ENCODE assay signal across 5 fruit fly cellular contexts in the genomic region with DNA sequence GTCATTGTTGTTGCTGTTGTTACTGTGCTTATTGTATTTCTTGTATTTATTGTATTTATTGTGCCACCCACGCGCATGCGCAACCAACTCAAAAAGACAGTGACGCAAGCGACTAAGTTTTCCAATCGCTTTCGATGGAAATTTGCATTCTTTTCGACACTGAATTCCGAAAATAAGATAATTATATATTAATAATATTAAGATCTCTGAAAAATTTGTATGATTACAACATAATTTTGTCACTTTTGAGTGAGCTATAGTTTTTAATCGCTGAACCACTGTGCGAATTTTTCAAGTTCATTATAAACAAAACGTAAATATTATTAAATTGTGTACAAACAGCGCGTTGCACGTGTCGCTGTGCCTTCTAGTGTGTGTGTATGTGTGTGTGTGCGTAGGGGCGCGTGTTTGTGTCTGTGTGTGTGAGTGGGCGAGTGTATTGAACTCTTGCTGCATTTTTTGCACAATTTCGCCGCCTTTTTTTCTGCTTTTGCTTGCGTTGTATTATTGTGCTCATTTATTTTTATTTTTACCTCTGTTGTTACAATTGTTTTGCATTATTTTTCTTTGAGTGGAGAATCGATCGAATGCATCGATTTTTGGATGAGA.
TF ChIP-seq lines count a peak whose summit lies in the region.

No protein-coding gene starts in this region.

- no peak for TF ChIP-seq CTCF in whole organism, embryonic (GFP tag; optimal IDR thresholded peaks at IDR 0.05; lab: Kevin White, UChicago)

TF ChIP-seq in whole organism, adult, 20 proteins besides CTCF, POLR2A, EP300 and RAD21:
- TF ChIP-seq CG5204 (GFP tag; optimal IDR thresholded peaks at IDR 0.05; lab: Kevin White, UChicago), result no peak
- TF ChIP-seq bab1 (GFP tag; optimal IDR thresholded peaks at IDR 0.05; lab: Kevin White, UChicago), result peak; percentile 76

TF ChIP-seq in whole organism, embryonic, 481 proteins besides CTCF, POLR2A, EP300 and RAD21:
- TF ChIP-seq Xrp1 (GFP tag; IDR thresholded peaks at IDR 0.05; lab: Robert Waterston, UW), result peak; percentile 23; the same call in 1 of the 2 replicates
- TF ChIP-seq CG32772 (GFP tag; IDR thresholded peaks at IDR 0.05; lab: Robert Waterston, UW), result 0 out of 2 replicates have a peak, but pooled peaks have one; percentile 20
- TF ChIP-seq lbe (GFP tag; optimal IDR thresholded peaks at IDR 0.05; lab: Kevin White, UChicago), result peak; percentile 26
- TF ChIP-seq CG11504 (tag; optimal IDR thresholded peaks at IDR 0.05; lab: Kevin White, UChicago), result peak; percentile 31
- peak; percentile 26; the same call in 1 of the 3 replicates for TF ChIP-seq tgo (GFP tag; IDR thresholded peaks at IDR 0.05; lab: Robert Waterston, UW)
- TF ChIP-seq CG7839 (tag; optimal IDR thresholded peaks at IDR 0.05; lab: Kevin White, UChicago), result peak; percentile 10
- no peak for TF ChIP-seq Spps (tag; optimal IDR thresholded peaks at IDR 0.05; lab: Kevin White, UChicago)
- no peak for TF ChIP-seq CG34376 (GFP tag; optimal IDR thresholded peaks at IDR 0.05; lab: Kevin White, UChicago)
- TF ChIP-seq Vsx1 (GFP tag; optimal IDR thresholded peaks at IDR 0.05; lab: Kevin White, UChicago), result no peak
- peak; percentile 1 for TF ChIP-seq Sox102F (GFP tag; optimal IDR thresholded peaks at IDR 0.05; lab: Kevin White, UChicago)
- TF ChIP-seq dmrt99B (tag; optimal IDR thresholded peaks at IDR 0.05; lab: Kevin White, UChicago), result peak; percentile 3
- TF ChIP-seq CG14441 (GFP tag; IDR thresholded peaks at IDR 0.05; lab: Robert Waterston, UW), result 0 out of 2 replicates have a peak, but pooled peaks have one; percentile 43
- peak; percentile 2 for TF ChIP-seq cg (GFP tag; optimal IDR thresholded peaks at IDR 0.05; lab: Kevin White, UChicago)
- 0 out of 2 replicates have a peak, but pooled peaks have one; percentile 28 for TF ChIP-seq Drgx (GFP tag; IDR thresholded peaks at IDR 0.05; lab: Robert Waterston, UW)
- no peak for TF ChIP-seq CG17829 (tag; optimal IDR thresholded peaks at IDR 0.05; lab: Kevin White, UChicago)
- TF ChIP-seq gem (tag; optimal IDR thresholded peaks at IDR 0.05; lab: Kevin White, UChicago), result peak; percentile 31
TF ChIP-seq in whole organism, embryonic: peak in this region for 12.

TF ChIP-seq in whole organism, prepupa, 60 proteins besides CTCF, POLR2A, EP300 and RAD21 (continues in another document):
- peak; percentile 10 for TF ChIP-seq Sox15 (GFP tag; optimal IDR thresholded peaks at IDR 0.05; lab: Kevin White, UChicago)
- TF ChIP-seq Lpt (GFP tag; optimal IDR thresholded peaks at IDR 0.05; lab: Kevin White, UChicago), result no peak
- 0 out of 3 replicates have a peak, but pooled peaks have one; percentile 20 for TF ChIP-seq CG8119 (GFP tag; IDR thresholded peaks at IDR 0.05; lab: Robert Waterston, UW)
- no peak for TF ChIP-seq CG1621 (tag; optimal IDR thresholded peaks at IDR 0.05; lab: Kevin White, UChicago)
- TF ChIP-seq cyc (GFP tag; optimal IDR thresholded peaks at IDR 0.05; lab: Kevin White, UChicago), result peak; percentile 8
- TF ChIP-seq CG10669 (GFP tag; optimal IDR thresholded peaks at IDR 0.05; lab: Kevin White, UChicago), result no peak
- no peak for TF ChIP-seq Eip75B (GFP tag; optimal IDR thresholded peaks at IDR 0.05; lab: Kevin White, UChicago)
- TF ChIP-seq CG8632 (GFP tag; optimal IDR thresholded peaks at IDR 0.05; lab: Kevin White, UChicago), result peak; percentile 46
- TF ChIP-seq CG6792 (GFP tag; optimal IDR thresholded peaks at IDR 0.05; lab: Kevin White, UChicago), result peak; percentile 30
- peak; percentile 12 for TF ChIP-seq topi (GFP tag; optimal IDR thresholded peaks at IDR 0.05; lab: Kevin White, UChicago)
- TF ChIP-seq ss (GFP tag; optimal IDR thresholded peaks at IDR 0.05; lab: Kevin White, UChicago), result no peak
- TF ChIP-seq Gug (GFP tag; IDR thresholded peaks at IDR 0.05; lab: Robert Waterston, UW), result 0 out of 2 replicates have a peak, but pooled peaks have one; percentile 28
- TF ChIP-seq eg (GFP tag; IDR thresholded peaks at IDR 0.05; lab: Robert Waterston, UW), result peak; percentile 56
- TF ChIP-seq vri (GFP tag; optimal IDR thresholded peaks at IDR 0.05; lab: Kevin White, UChicago), result no peak
- no peak for TF ChIP-seq Eip93F (GFP tag; optimal IDR thresholded peaks at IDR 0.05; lab: Kevin White, UChicago)
- no peak for TF ChIP-seq Blimp-1 (GFP tag; optimal IDR thresholded peaks at IDR 0.05; lab: Kevin White, UChicago)
- TF ChIP-seq salr (GFP tag; optimal IDR thresholded peaks at IDR 0.05; lab: Kevin White, UChicago), result no peak
- peak; percentile 19 for TF ChIP-seq CG3919 (GFP tag; optimal IDR thresholded peaks at IDR 0.05; lab: Kevin White, UChicago)
- TF ChIP-seq net (GFP tag; optimal IDR thresholded peaks at IDR 0.05; lab: Kevin White, UChicago), result peak; percentile 12
- TF ChIP-seq CG6163 (GFP tag; IDR thresholded peaks at IDR 0.05; lab: Robert Waterston, UW), result 0 out of 3 replicates have a peak, but pooled peaks have one; percentile 23
- no peak for TF ChIP-seq CG6808 (GFP tag; optimal IDR thresholded peaks at IDR 0.05; lab: Kevin White, UChicago)

TF ChIP-seq in whole organism, pupa, 21 proteins besides CTCF, POLR2A, EP300 and RAD21:
- TF ChIP-seq CG17806 (tag; optimal IDR thresholded peaks at IDR 0.05; lab: Kevin White, UChicago) (peak; percentile 0), Pif1A (GFP tag; optimal IDR thresholded peaks at IDR 0.05; lab: Kevin White, UChicago) (peak; percentile 1), CG4496 (GFP tag; IDR thresholded peaks at IDR 0.05; lab: Robert Waterston, UW) (peak; percentile 65; the same call in 2 of the 3 replicates), rn (GFP tag; IDR thresholded peaks at IDR 0.05; lab: Robert Waterston, UW) (no peak), CG32121 (GFP tag; IDR thresholded peaks at IDR 0.05; lab: Robert Waterston, UW) (no peak), EcR (GFP tag; optimal IDR thresholded peaks at IDR 0.05; lab: Kevin White, UChicago) (peak; percentile 42), Snoo (tag; optimal IDR thresholded peaks at IDR 0.05; lab: Kevin White, UChicago) (peak; percentile 44)

TF ChIP-seq in whole organism, wandering third instar larva, 38 proteins besides CTCF, POLR2A, EP300 and RAD21:
- TF ChIP-seq sv (GFP tag; optimal IDR thresholded peaks at IDR 0.05; lab: Kevin White, UChicago) (no peak), Vsx2 (GFP tag; optimal IDR thresholded peaks at IDR 0.05; lab: Kevin White, UChicago; ENCODE audit: partially characterized antibody) (no peak), pan (optimal IDR thresholded peaks at IDR 0.05; lab: Kevin White, UChicago) (no peak), Hnf4 (GFP tag; optimal IDR thresholded peaks at IDR 0.05; lab: Kevin White, UChicago) (no peak), Myc (optimal IDR thresholded peaks at IDR 0.05; lab: Kevin White, UChicago) (no peak), jim (GFP tag; optimal IDR thresholded peaks at IDR 0.05; lab: Kevin White, UChicago) (no peak), rgr (GFP tag; optimal IDR thresholded peaks at IDR 0.05; lab: Kevin White, UChicago) (peak; percentile 34), HLH106 (tag; optimal IDR thresholded peaks at IDR 0.05; lab: Kevin White, UChicago) (peak; percentile 3), GATAd (GFP tag; optimal IDR thresholded peaks at IDR 0.05; lab: Kevin White, UChicago) (no peak), dmrt93B (GFP tag; optimal IDR thresholded peaks at IDR 0.05; lab: Kevin White, UChicago) (peak; percentile 6), h (GFP tag; optimal IDR thresholded peaks at IDR 0.05; lab: Kevin White, UChicago) (peak; percentile 14), foxo (GFP tag; optimal IDR thresholded peaks at IDR 0.05; lab: Kevin White, UChicago) (peak in 1 of 2 experiments; percentile 50), psq (GFP tag; optimal IDR thresholded peaks at IDR 0.05; lab: Kevin White, UChicago) (peak; percentile 18), Dfd (GFP tag; optimal IDR thresholded peaks at IDR 0.05; lab: Kevin White, UChicago) (peak; percentile 64), Hr78 (GFP tag; optimal IDR thresholded peaks at IDR 0.05; lab: Kevin White, UChicago) (no peak), OdsH (GFP tag; optimal IDR thresholded peaks at IDR 0.05; lab: Kevin White, UChicago) (peak; percentile 7), ey (GFP tag; optimal IDR thresholded peaks at IDR 0.05; lab: Kevin White, UChicago) (no peak), Abd-B (GFP tag; optimal IDR thresholded peaks at IDR 0.05; lab: Kevin White, UChicago) (no peak), dl (GFP tag; optimal IDR thresholded peaks at IDR 0.05; lab: Kevin White, UChicago; ENCODE audit: insufficient read depth in 1 of 2, partially characterized antibody in 2 of 2) (no peak), sage (GFP tag; optimal IDR thresholded peaks at IDR 0.05; lab: Kevin White, UChicago) (no peak), tai (GFP tag; optimal IDR thresholded peaks at IDR 0.05; lab: Kevin White, UChicago) (no peak), CG32264 (GFP tag; optimal IDR thresholded peaks at IDR 0.05; lab: Kevin White, UChicago) (no peak), fru (GFP tag; optimal IDR thresholded peaks at IDR 0.05; lab: Kevin White, UChicago) (no peak), Sp1 (GFP tag; optimal IDR thresholded peaks at IDR 0.05; lab: Kevin White, UChicago) (peak; percentile 18), CrebA (GFP tag; optimal IDR thresholded peaks at IDR 0.05; lab: Kevin White, UChicago; ENCODE audit: borderline replicate concordance) (no peak)
